Worm (Caenorhabditis elegans) whole organism, L4 larva: ENCODE results near the gene vab-2.

Experiments used
- F26F4.8 ChIP-seq: fragments of 200-800 bp; sonication (Bioruptor generic); conservative IDR thresholded peaks from 2 replicates; pipeline ENCODE4 v1.3.6; 2022; ENCODE audit warnings: missing genetic modification characterization, missing compliant biosample characterization
- ZK546.5 ChIP-seq, 2 experiments: sonication (generic microtip); optimal IDR thresholded peaks; 2 replicates each; lab custom pipeline; 2017; ENCODE audit warnings: missing biosample characterization in 2 of 2, missing genetic modification characterization in 2 of 2
- aha-1 ChIP-seq: fragments of 150-350 bp; peaks from one replicate; lab custom pipeline; 2014; ENCODE audit warnings: missing biosample characterization, missing genetic modification characterization
- ceh-28 ChIP-seq: fragments of 150-350 bp; optimal IDR thresholded peaks from 2 replicates; lab custom pipeline; 2014; ENCODE audit warnings: missing biosample characterization, missing genetic modification reagents, missing genetic modification characterization
- fos-1 ChIP-seq: fragments of 150-350 bp; optimal IDR thresholded peaks from 2 replicates; lab custom pipeline; 2014; ENCODE audit warnings: missing biosample characterization, missing genetic modification characterization
- nhr-11 ChIP-seq: fragments of 150-350 bp; optimal IDR thresholded peaks from 2 replicates; lab custom pipeline; 2014; ENCODE audit warnings: missing biosample characterization, missing genetic modification characterization

- no peak for TF ChIP-seq F26F4.8 (GFP tag; lab: Robert Waterston, UW)
- TF ChIP-seq aha-1 (tag; lab: Kevin White, UChicago): peak; percentile 12
- no peak for TF ChIP-seq nhr-11 (tag; lab: Kevin White, UChicago)
- no peak for TF ChIP-seq ZK546.5 (tag; optimal IDR thresholded peaks at IDR 0.05; lab: Kevin White, UChicago)
- TF ChIP-seq ceh-28 (tag; lab: Kevin White, UChicago): no peak
- TF ChIP-seq fos-1 (tag; lab: Kevin White, UChicago): no peak
These were observed 40.9 kb upstream of the vab-2 start for ce11 chrIV:3807545-3807944.
